Fruit fly (Drosophila melanogaster) Kc167 (cell line): ENCODE measurements around the gene PGRP-LF.

Source experiments
- Myc ChIP-seq: fragments of >200 bp; optimal IDR thresholded peaks from 2 replicates; lab custom pipeline; 2017; ENCODE audit warnings: missing external identifiers
- Sin3A ChIP-seq: fragments of >200 bp; optimal IDR thresholded peaks from 2 replicates; lab custom pipeline; 2018; ENCODE audit warnings: missing external identifiers
- h ChIP-seq: fragments of >200 bp; optimal IDR thresholded peaks from 3 replicates; lab custom pipeline; 2018; ENCODE audit warnings: missing external identifiers
- insv ChIP-seq: fragments of >200 bp; optimal IDR thresholded peaks from 3 replicates; lab custom pipeline; 2018; ENCODE audit warnings: missing external identifiers
- psq ChIP-seq: fragments of >200 bp; optimal IDR thresholded peaks from 2 replicates; lab custom pipeline; 2017; ENCODE audit warnings: missing external identifiers
- ttk ChIP-seq: sonication (Bioruptor generic); optimal IDR thresholded peaks from 2 replicates; lab custom pipeline; 2017; ENCODE audit warnings: missing external identifiers

The PGRP-LF gene

DNA sequence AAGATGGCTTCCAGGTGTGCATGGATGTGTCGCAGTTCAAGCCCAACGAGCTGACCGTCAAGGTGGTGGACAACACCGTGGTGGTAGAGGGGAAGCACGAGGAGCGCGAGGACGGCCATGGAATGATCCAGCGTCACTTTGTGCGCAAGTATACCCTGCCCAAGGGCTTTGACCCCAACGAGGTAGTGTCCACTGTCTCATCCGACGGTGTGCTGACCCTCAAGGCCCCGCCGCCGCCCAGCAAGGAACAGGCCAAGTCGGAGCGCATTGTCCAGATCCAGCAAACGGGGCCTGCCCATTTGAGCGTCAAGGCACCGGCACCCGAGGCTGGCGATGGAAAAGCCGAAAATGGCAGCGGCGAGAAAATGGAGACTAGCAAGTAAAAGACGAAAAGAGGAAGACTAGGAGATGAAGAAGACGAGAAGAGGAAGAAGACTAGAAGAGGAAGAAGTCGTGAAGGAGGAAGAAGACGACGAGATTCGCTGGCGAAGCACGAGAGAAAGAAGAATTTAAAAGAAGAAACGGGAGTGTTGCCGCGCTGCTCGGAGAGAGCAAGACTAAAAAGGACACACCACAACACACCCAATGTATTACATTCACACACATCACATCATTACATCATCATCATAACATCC lies 35.2 kb downstream of the PGRP-LF start:
- TF ChIP-seq ttk (lab: Kevin White, UChicago) (no peak), h (no peak), psq (lab: Kevin White, UChicago) (no peak), Sin3A (lab: Kevin White, UChicago) (no peak), insv (lab: Kevin White, UChicago) (no peak), Myc (no peak)

DNA sequence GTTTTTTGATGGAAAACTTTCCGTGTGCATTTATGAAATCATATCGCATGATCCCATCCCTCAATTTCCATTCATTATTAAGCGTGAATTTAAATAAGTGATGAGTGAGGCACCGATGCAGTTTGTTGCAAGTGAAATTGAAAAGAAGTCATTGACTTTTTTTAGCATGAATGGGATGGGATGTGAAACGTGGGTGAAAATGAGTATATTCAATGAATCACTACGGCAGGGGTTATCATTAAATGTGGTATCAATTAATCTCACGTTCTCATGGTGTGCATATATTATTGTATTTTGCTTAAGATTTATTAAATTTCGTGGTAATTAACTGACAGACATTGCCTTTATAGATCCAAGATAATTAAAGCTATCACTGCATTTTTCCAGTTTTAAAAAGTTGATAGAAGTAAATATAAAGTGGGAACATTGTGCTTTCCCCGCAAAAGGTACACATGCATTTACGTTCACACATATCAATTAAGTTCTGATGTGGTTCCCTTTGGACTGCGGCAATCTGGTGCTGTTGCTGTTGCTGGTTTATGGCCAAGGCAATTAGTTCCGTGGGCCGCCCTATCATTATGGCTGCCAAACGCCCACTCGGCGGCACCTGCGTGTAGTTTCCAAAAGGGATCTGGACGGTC lies 42.1 kb downstream of the PGRP-LF start:
- TF ChIP-seq h (no peak), psq (lab: Kevin White, UChicago) (no peak), Sin3A (lab: Kevin White, UChicago) (no peak), ttk (lab: Kevin White, UChicago) (no peak), insv (lab: Kevin White, UChicago) (no peak), Myc (no peak)

DNA sequence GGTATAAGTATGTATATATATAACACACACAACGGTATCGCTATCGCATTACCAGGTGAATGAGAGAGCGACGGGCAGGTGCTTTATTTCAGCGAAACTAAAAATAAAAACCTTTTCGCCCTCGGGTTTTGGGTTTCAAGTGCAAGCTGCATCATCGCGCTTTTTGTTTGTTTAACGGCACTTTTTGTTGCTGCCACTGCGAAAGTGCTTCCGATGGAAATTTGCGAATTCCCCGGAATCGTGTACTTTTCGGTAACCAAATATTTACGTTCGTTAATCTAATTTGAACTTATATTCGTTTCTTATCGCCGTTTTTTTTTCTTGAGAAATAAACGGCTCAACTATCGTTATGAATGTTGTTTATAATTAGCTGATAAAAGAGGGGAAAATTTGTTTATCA lies 46.6 kb downstream of the PGRP-LF start:
- no peak for TF ChIP-seq insv (lab: Kevin White, UChicago)
- TF ChIP-seq h, result no peak
- no peak for TF ChIP-seq psq (lab: Kevin White, UChicago)
- TF ChIP-seq Myc, result no peak
- TF ChIP-seq Sin3A (lab: Kevin White, UChicago), result no peak
- no peak for TF ChIP-seq ttk (lab: Kevin White, UChicago)

DNA sequence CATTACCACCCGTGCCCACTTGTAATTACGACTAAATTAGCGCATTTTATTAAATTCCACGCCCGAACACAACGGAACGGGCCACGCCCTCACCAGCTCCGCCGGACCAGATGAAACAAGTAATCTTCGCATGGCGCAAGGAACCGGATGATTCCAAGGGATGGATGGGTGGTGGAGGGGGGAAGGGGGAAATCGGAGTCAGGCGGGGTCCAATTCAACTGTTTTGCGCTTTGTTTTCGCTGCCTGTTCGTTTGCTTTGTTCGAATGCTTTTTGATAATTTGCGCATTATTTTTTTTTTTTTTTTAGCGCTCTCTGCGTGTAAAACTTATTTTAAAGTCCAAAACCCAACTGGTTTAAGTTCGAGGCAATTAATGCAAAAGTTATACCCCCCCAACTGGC lies 47.3 kb downstream of the PGRP-LF start:
- TF ChIP-seq Myc (no peak), h (no peak), Sin3A (lab: Kevin White, UChicago) (no peak), psq (lab: Kevin White, UChicago) (no peak), insv (lab: Kevin White, UChicago) (no peak), ttk (lab: Kevin White, UChicago) (no peak)

DNA sequence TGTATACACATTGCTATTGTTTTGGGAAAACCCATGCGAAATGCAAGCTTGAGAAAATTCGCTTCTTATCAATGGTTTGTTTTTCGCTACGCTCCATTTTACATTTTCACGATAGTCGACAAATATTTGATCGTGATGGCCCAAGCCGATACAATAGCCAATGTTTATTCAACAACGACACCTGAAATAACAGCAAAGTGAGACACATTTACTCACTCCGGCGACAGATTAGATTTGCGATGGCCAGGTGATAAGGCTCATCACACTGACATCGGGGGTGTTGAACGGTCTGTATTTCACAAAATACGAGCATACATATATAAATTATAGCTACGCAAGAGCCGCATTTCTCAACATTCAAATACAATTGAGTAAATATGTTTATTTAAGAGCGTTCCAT lies 47.7 kb downstream of the PGRP-LF start:
- no peak for TF ChIP-seq Sin3A (lab: Kevin White, UChicago)
- TF ChIP-seq h, result no peak
- TF ChIP-seq Myc, result no peak
- TF ChIP-seq ttk (lab: Kevin White, UChicago), result no peak
- TF ChIP-seq psq (lab: Kevin White, UChicago), result no peak
- no peak for TF ChIP-seq insv (lab: Kevin White, UChicago)

DNA sequence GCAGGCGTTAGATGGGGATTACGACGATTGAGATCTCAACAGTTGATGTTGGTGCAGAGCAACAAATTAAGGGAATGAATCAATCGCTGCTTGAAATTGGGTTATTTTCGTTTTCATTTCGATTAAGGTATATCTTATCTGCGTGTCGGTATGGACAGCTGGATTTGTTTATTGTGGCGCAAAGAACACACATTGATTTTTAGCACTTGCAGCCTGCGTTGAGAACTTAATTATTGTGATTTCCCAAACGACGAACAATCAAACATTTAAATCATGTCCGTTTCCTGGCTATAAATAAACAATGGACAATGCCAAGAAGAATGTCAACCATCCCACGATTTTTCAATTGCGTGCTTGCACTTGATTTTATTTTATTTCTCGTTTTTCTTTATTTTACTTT lies 48.6 kb downstream of the PGRP-LF start:
- TF ChIP-seq Sin3A (lab: Kevin White, UChicago), result no peak
- TF ChIP-seq psq (lab: Kevin White, UChicago), result no peak
- TF ChIP-seq h, result no peak
- no peak for TF ChIP-seq insv (lab: Kevin White, UChicago)
- no peak for TF ChIP-seq Myc
- TF ChIP-seq ttk (lab: Kevin White, UChicago), result no peak

DNA sequence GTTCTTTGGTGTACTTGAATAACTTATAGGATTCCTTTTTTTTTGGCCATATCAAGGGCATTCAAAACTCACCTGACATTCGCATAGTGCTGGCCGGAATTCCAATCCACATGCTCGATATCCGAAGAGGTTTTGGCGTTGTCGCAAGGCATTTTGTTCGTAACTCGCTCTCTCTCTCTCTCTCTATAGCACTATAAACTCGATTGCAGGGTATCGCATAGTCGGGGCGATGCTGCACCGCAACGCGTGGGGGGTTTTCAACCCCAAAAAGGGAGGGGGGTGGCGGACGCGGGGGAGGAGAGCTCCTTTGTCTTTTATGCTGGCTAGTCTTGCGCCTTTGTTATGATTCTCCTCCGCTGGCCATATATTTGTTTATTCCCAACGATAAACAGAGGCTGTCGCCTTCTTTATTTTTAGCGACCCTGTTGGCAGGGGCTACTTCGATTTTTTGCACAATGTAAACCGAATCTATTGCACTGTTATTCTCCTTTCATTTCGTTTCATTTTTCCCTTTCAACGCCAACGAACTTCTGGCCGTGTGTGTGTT lies 49.1 kb downstream of the PGRP-LF start:
- TF ChIP-seq ttk (lab: Kevin White, UChicago) (no peak), Myc (no peak), h (no peak), insv (lab: Kevin White, UChicago) (no peak), psq (lab: Kevin White, UChicago) (no peak), Sin3A (lab: Kevin White, UChicago) (no peak)

DNA sequence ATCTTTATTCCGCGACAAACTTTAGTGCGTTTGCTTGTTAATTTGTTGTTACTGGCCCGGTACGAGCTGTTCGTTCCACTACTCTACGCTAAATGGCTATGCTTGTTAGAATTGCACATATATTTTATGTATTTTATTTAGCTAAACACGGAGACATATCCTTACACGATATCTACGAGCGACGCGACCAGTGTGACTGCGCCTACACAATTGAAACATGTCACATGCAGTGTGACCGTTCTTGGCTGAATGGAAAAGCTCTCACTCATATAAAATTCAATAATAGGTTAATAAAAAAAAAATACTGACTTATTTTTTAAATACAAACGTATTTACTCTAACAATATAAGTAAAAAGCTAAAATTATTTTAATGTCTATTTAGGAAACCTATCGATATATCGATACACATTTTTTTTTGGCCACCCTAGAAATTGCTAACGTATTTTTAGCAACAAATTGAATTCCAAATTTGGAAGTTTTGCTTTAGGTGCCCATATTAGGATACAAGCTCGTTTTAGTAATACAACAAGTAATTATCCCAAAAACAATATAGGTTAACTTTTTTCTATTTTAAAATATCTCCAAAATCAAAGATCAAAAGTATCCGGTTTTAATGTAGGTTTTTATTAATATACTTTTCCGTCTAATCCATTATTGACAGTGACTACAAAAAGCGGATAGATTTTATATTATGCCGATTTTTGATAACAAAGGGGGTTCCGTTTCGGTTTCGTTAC lies 49.8 kb downstream of the PGRP-LF start, which contains the start of gene CG4080:
Gene CG4080, minus strand, starts transcription at position 215 of the 738 bp plus-strand sequence.
- TF ChIP-seq psq (lab: Kevin White, UChicago), result no peak
- TF ChIP-seq Sin3A (lab: Kevin White, UChicago), result no peak
- no peak for TF ChIP-seq insv (lab: Kevin White, UChicago)

DNA sequence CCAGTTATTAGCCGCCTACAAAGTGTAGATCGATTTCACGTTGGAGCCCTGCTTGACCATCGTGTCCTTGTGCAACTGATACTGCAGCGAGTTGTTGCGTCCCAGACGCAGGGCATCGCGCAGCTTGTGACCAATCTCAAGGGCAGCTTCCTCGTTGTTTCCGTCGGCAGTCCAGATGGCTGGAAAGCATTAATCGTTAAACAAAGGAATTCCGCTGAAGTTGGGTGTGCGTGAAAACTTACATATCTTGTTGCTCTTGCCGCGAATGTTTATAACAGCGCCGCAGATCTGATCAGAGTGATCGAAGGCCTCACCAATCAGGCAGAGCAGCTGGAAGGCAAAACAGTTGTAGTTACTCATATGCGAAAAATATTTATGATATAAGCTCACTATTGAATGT lies 50.4 kb downstream of the PGRP-LF start:
- no peak for TF ChIP-seq Sin3A (lab: Kevin White, UChicago)
- TF ChIP-seq insv (lab: Kevin White, UChicago), result no peak
- TF ChIP-seq psq (lab: Kevin White, UChicago), result no peak
- no peak for TF ChIP-seq ttk (lab: Kevin White, UChicago)
- no peak for TF ChIP-seq Myc
- TF ChIP-seq h, result no peak

DNA sequence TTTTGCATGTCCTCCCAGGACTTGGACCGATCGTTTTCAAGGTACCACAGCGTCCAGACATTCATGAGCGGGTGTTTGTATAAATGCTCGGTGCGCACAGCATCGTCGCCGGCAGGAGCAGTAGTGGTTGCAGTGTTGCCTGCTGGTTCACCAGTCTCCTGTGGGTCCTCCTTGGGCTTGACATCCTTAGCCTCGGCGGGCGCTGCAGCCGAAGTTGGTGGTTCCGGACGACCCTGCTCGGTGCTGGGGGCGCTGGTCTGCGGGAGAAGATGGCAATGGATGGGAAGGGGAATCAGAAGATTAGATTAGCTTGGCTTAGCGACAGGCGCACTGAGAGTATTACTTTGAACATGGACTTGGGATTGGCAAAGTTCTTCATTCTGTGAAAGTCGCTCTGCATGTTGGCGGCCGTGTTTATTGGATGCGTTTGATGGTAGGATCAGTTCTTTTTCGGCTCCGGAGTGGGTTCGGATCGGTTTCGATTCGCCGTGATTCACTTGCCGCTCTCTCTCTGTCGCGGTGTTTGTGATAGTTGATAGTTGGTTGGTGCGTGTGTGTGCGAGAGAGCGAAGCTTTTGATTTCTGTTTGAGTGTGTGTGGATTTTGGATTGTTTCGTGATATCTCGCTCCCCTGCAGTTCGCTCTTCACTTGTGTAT lies 51.4 kb downstream of the PGRP-LF start:
- TF ChIP-seq ttk (lab: Kevin White, UChicago) (no peak), psq (lab: Kevin White, UChicago) (no peak), Sin3A (lab: Kevin White, UChicago) (no peak), h (no peak), Myc (no peak)
